Fruit fly (Drosophila melanogaster) Kc167 (cell line): ENCODE measurements around the gene Pi3K68D.

Experiments used
- Myc ChIP-seq: fragments of >200 bp; optimal IDR thresholded peaks from 2 replicates; lab custom pipeline; 2017; ENCODE audit warnings: missing external identifiers
- Sin3A ChIP-seq: fragments of >200 bp; optimal IDR thresholded peaks from 2 replicates; lab custom pipeline; 2018; ENCODE audit warnings: missing external identifiers
- h ChIP-seq: fragments of >200 bp; optimal IDR thresholded peaks from 3 replicates; lab custom pipeline; 2018; ENCODE audit warnings: missing external identifiers
- insv ChIP-seq: fragments of >200 bp; optimal IDR thresholded peaks from 3 replicates; lab custom pipeline; 2018; ENCODE audit warnings: missing external identifiers
- psq ChIP-seq: fragments of >200 bp; optimal IDR thresholded peaks from 2 replicates; lab custom pipeline; 2017; ENCODE audit warnings: missing external identifiers
- ttk ChIP-seq: sonication (Bioruptor generic); optimal IDR thresholded peaks from 2 replicates; lab custom pipeline; 2017; ENCODE audit warnings: missing external identifiers

DNA sequence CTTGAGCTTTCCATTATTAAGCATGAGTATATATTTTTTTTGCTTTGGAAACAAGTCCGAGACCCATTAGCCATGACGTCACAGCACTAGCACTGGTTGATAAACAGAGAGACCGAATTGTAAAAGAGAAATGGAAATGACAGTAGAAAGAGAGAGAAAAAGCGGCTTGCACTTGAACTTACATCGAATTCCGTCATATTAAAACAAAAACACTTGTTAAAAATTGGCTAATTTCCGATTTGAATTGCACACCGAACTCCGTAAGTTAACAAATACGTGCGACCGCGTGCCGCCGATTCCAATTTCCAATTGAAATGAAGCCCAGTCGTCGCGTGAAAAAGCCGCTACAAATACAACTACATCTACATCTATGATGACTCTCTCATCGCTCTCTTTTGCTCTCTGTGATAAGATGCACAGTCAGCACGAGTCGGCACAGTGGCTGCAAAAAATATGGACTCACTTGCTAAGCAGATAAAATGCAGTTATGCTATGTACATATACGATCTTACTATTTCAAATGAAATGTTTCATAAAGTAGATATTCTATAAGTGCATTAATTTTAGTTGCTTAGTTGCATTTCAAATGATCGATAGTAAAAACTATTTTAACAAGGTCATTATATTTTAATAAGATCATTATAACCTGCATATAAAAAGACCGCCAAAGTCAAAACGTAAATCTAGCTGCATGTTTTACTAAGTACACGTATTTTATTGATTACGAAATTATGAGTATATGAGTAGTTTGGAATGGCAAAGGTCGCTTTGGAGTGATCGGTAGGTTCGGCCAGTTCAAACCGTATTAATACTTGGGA lies 30.0 kb upstream of the Pi3K68D start:
- no peak for TF ChIP-seq Myc
- no peak for TF ChIP-seq h (lab: Kevin White, UChicago)
- no peak for TF ChIP-seq Sin3A (lab: Kevin White, UChicago)
- TF ChIP-seq psq (lab: Kevin White, UChicago): no peak
- TF ChIP-seq insv (lab: Kevin White, UChicago): no peak
- no peak for TF ChIP-seq ttk (lab: Kevin White, UChicago)
